Fruit fly (Drosophila melanogaster) whole organism, adult: Measurements from ENCODE around the gene CG31106.

Experiments
- CG11617 ChIP-seq: fragments of 200-800 bp; sonication (Bioruptor generic); optimal IDR thresholded peaks from 2 replicates; lab custom pipeline; 2017; ENCODE audit warnings: mild to moderate bottlenecking, missing biosample characterization, missing genetic modification reagents, missing genetic modification characterization
- CG12768 ChIP-seq: fragments of 200-800 bp; sonication (Bioruptor generic); optimal IDR thresholded peaks from 2 replicates; lab custom pipeline; 2017; ENCODE audit warnings: missing biosample characterization, missing genetic modification characterization, mild to moderate bottlenecking, moderate library complexity, missing genetic modification reagents
- CG14711 ChIP-seq: fragments of 200-800 bp; sonication (Bioruptor generic); optimal IDR thresholded peaks from 2 replicates; lab custom pipeline; 2018; ENCODE audit warnings: missing biosample characterization, mild to moderate bottlenecking, missing genetic modification characterization, moderate library complexity
- CG1620 ChIP-seq: fragments of 200-800 bp; sonication (Bioruptor generic); optimal IDR thresholded peaks from 2 replicates; lab custom pipeline; 2016; ENCODE audit warnings: missing biosample characterization, missing genetic modification characterization
- CG33017 ChIP-seq: fragments of 200-800 bp; sonication (Bioruptor generic); optimal IDR thresholded peaks from 2 replicates; lab custom pipeline; 2018; ENCODE audit warnings: missing biosample characterization, mild to moderate bottlenecking, missing genetic modification characterization, moderate library complexity
- CG5204 ChIP-seq: fragments of 200-800 bp; sonication (Bioruptor generic); optimal IDR thresholded peaks from 2 replicates; lab custom pipeline; 2016; ENCODE audit warnings: missing biosample characterization, missing genetic modification characterization
- CG7045 ChIP-seq: fragments of 200-800 bp; sonication (Bioruptor generic); optimal IDR thresholded peaks from 2 replicates; lab custom pipeline; 2017; ENCODE audit warnings: missing biosample characterization, mild to moderate bottlenecking, missing genetic modification characterization
- CG7101 ChIP-seq: fragments of 200-800 bp; sonication (Bioruptor generic); optimal IDR thresholded peaks from 2 replicates; lab custom pipeline; 2018; ENCODE audit warnings: missing biosample characterization, mild to moderate bottlenecking, missing genetic modification characterization, moderate library complexity
- Clk ChIP-seq: fragments of 200-800 bp; sonication (Bioruptor generic); optimal IDR thresholded peaks from 2 replicates; lab custom pipeline; 2017; ENCODE audit warnings: missing biosample characterization, missing genetic modification characterization
- Crg-1 ChIP-seq: fragments of 200-800 bp; sonication (Bioruptor generic); optimal IDR thresholded peaks from 2 replicates; lab custom pipeline; 2016; ENCODE audit warnings: missing biosample characterization, missing genetic modification characterization
- Hr96 ChIP-seq: fragments of 200-800 bp; sonication (Bioruptor generic); optimal IDR thresholded peaks from 2 replicates; lab custom pipeline; 2016; ENCODE audit warnings: missing biosample characterization, missing genetic modification characterization
- Mnt ChIP-seq: fragments of 200-800 bp; sonication (Bioruptor generic); optimal IDR thresholded peaks from 2 replicates; lab custom pipeline; 2016; ENCODE audit warnings: missing biosample characterization, mild to moderate bottlenecking, missing genetic modification characterization
- bab1 ChIP-seq: fragments of 200-800 bp; sonication (Bioruptor generic); optimal IDR thresholded peaks from 3 replicates; lab custom pipeline; 2019; ENCODE audit warnings: missing biosample characterization, mild to moderate bottlenecking, missing genetic modification characterization, moderate library complexity
- cic ChIP-seq: fragments of 200-800 bp; sonication (Bioruptor generic); optimal IDR thresholded peaks from 2 replicates; lab custom pipeline; 2017; ENCODE audit warnings: missing biosample characterization, mild to moderate bottlenecking, missing genetic modification characterization, moderate library complexity
- cnc ChIP-seq, 2 experiments: fragments of >200 bp; optimal IDR thresholded peaks; 2 replicates each; lab custom pipeline; 2017
- kay ChIP-seq: fragments of 200-800 bp; sonication (Bioruptor generic); peaks from one replicate; lab custom pipeline; 2016; ENCODE audit warnings: missing biosample characterization, missing genetic modification characterization, borderline replicate concordance
- ovo ChIP-seq: fragments of 200-800 bp; sonication (Bioruptor generic); optimal IDR thresholded peaks from 2 replicates; lab custom pipeline; 2016; ENCODE audit warnings: missing biosample characterization, missing genetic modification characterization
- pad ChIP-seq: fragments of 200-800 bp; sonication (Bioruptor generic); optimal IDR thresholded peaks from 3 replicates; lab custom pipeline; 2017; ENCODE audit warnings: missing biosample characterization, missing genetic modification characterization, mild to moderate bottlenecking, moderate library complexity, missing genetic modification reagents
- tj ChIP-seq: fragments of 200-800 bp; sonication (Bioruptor generic); optimal IDR thresholded peaks from 3 replicates; lab custom pipeline; 2017; ENCODE audit warnings: missing biosample characterization, mild to moderate bottlenecking, missing genetic modification characterization, moderate library complexity
- toe ChIP-seq: fragments of 200-800 bp; sonication (Bioruptor generic); optimal IDR thresholded peaks from 2 replicates; lab custom pipeline; 2016; ENCODE audit warnings: missing biosample characterization, missing genetic modification characterization

CG31106 gene

DNA sequence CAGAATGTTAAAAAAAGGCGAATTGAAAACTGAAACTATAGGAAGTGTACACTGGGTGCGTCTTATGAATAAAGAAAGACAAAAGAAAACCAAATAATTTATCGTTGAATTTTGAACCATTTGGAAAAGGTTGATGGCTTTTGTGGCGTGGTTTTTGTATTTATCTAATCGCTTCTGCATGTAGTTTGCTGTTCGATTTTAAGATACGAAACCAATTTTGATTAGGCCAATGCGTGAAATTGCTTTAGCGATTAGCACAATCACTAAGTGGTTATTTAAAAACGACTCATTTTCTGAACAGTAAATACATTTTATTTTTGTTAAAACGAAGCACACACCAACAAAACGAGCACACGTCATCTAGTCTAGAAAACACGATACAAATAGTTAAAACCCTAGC is 44.6 kb downstream of the CG31106 start:
- TF ChIP-seq CG12768 (GFP tag; lab: Kevin White, UChicago) (no peak), Crg-1 (GFP tag; lab: Kevin White, UChicago) (no peak), kay (no peak), CG1620 (GFP tag; lab: Kevin White, UChicago) (no peak), cic (GFP tag; lab: Kevin White, UChicago) (peak; percentile 16), bab1 (no peak), pad (no peak), toe (GFP tag; lab: Kevin White, UChicago) (no peak)

DNA sequence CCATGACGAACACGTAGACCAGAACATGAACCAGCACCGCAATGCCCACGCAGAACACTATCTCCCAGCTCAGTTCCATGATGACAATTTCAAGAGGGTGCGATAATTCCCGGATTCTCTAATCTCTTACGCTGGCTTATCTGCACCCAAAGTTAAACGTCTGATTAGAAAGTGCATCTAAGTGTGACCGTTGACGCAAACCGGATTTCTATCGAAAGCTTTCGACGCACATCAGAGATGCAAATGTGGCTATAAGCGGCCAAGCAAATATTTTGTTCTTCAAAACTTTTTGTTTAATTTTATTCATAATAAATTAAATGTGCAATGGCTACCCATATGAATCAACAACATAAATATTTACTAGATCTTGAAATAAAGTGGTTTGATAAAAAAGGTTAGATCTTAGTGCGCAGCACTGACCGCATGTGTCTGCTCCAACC is 46.2 kb downstream of the CG31106 start, which contains the start of the genes Kdsr and CG11858:
Gene Kdsr, minus strand, starts transcription at position 177 of the 440 bp plus-strand sequence.
Gene CG11858, plus strand, starts transcription at position 420 of the 440 bp plus-strand sequence.
- TF ChIP-seq CG33017 (tag; lab: Kevin White, UChicago): peak; percentile 48
- TF ChIP-seq cic (GFP tag; lab: Kevin White, UChicago): peak; percentile 75
- TF ChIP-seq CG11617 (GFP tag; lab: Kevin White, UChicago): peak; percentile 64
- TF ChIP-seq Hr96 (GFP tag; lab: Kevin White, UChicago): no peak
- TF ChIP-seq CG7101: peak; percentile 81
- TF ChIP-seq ovo (GFP tag; lab: Kevin White, UChicago): peak; percentile 24
- peak; percentile 44 for TF ChIP-seq pad
- TF ChIP-seq Mnt (GFP tag; lab: Kevin White, UChicago): peak; percentile 83
- TF ChIP-seq CG12768 (GFP tag; lab: Kevin White, UChicago): peak; percentile 66
- no peak for TF ChIP-seq CG5204 (GFP tag; lab: Kevin White, UChicago)
- TF ChIP-seq toe (GFP tag; lab: Kevin White, UChicago): no peak
- peak; percentile 58 for TF ChIP-seq CG1620 (GFP tag; lab: Kevin White, UChicago)
- peak; percentile 74 for TF ChIP-seq CG14711
- peak; percentile 39 for TF ChIP-seq tj
- peak; percentile 42 for TF ChIP-seq CG7045 (GFP tag; lab: Kevin White, UChicago)
- TF ChIP-seq bab1: peak; percentile 84
- TF ChIP-seq cnc (optimal IDR thresholded peaks at IDR 0.05; lab: Kevin White, UChicago): no peak
- no peak for TF ChIP-seq kay
- TF ChIP-seq Clk (GFP tag; lab: Kevin White, UChicago): peak; percentile 40
- peak; percentile 27 for TF ChIP-seq Crg-1 (GFP tag; lab: Kevin White, UChicago)

DNA sequence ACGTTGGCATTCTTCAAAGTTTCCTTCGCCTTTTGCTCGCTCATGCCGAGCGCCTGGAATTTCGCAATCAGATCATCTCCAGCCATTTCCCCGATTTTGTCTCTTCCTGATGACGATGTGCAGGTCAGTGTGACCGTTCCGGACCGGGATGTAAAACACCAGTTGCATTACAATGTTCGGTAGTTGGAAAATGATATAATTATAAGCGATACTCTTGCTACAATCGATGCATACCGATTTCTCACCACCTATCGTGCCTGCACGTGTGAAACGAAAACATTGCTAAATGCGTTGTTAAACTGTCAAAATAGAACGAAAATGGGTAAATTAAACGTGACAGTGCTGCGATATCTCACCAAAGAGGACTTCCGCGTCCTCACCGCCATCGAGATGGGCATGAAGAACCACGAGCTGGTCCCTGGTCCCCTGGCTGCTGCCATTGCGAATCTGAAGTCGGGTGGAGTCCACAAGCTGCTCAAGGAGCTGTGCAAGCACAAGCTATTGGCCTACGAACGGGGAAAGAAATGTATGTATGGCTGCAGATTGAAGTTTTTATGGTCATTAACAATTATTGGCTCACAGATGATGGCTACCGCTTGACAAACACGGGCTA is 49.6 kb downstream of the CG31106 start, which contains the start of the genes GlnRS and RIOK2:
Gene GlnRS, minus strand, starts transcription at position 133 of the 613 bp plus-strand sequence.
Gene RIOK2, plus strand, starts transcription at position 256 of the 613 bp plus-strand sequence.
- TF ChIP-seq bab1 (peak; percentile 73), Clk (GFP tag; lab: Kevin White, UChicago) (peak; percentile 3), Crg-1 (GFP tag; lab: Kevin White, UChicago) (peak; percentile 4), ovo (GFP tag; lab: Kevin White, UChicago) (no peak), cnc (optimal IDR thresholded peaks at IDR 0.05; lab: Kevin White, UChicago) (no peak), pad (peak; percentile 26), toe (GFP tag; lab: Kevin White, UChicago) (no peak), Mnt (GFP tag; lab: Kevin White, UChicago) (peak; percentile 100), kay (no peak), CG7045 (GFP tag; lab: Kevin White, UChicago) (no peak), tj (peak; percentile 21), CG5204 (GFP tag; lab: Kevin White, UChicago) (no peak), CG11617 (GFP tag; lab: Kevin White, UChicago) (peak; percentile 18), CG33017 (tag; lab: Kevin White, UChicago) (no peak), cic (GFP tag; lab: Kevin White, UChicago) (peak; percentile 30), CG7101 (peak; percentile 39), CG12768 (GFP tag; lab: Kevin White, UChicago) (no peak), CG14711 (peak; percentile 4), Hr96 (GFP tag; lab: Kevin White, UChicago) (no peak), CG1620 (GFP tag; lab: Kevin White, UChicago) (no peak)

DNA sequence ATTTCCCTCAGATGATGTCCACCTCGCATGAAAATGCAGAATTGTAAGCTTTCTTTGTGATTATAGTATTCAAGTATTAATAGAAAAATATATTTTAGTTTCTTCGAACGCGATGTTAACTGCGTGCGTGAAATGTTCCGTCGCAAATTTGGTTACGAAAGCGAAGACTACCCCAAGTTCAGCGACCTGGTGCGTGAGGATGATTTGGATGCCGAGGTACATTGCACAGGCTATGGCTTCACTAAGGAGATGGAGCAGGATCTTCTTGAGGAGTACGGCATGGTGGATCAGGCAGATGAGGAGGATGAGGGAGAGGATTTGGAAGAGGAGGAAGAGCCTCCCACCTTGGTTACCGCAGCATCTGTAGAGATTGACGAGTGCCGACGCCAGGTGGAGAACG is 50.7 kb downstream of the CG31106 start:
- no peak for TF ChIP-seq toe (GFP tag; lab: Kevin White, UChicago)
- TF ChIP-seq CG1620 (GFP tag; lab: Kevin White, UChicago): no peak
- no peak for TF ChIP-seq Clk (GFP tag; lab: Kevin White, UChicago)
- TF ChIP-seq CG5204 (GFP tag; lab: Kevin White, UChicago): no peak
- TF ChIP-seq pad: no peak
- TF ChIP-seq Hr96 (GFP tag; lab: Kevin White, UChicago): no peak
- no peak for TF ChIP-seq Mnt (GFP tag; lab: Kevin White, UChicago)
- TF ChIP-seq CG33017 (tag; lab: Kevin White, UChicago): no peak
- no peak for TF ChIP-seq cnc (optimal IDR thresholded peaks at IDR 0.05; lab: Kevin White, UChicago)
- no peak for TF ChIP-seq ovo (GFP tag; lab: Kevin White, UChicago)
- TF ChIP-seq bab1: no peak
- no peak for TF ChIP-seq Crg-1 (GFP tag; lab: Kevin White, UChicago)
- no peak for TF ChIP-seq CG7045 (GFP tag; lab: Kevin White, UChicago)
- TF ChIP-seq tj: no peak
